Worm (Caenorhabditis elegans) whole organism, L1 larva: ENCODE results near the gene F34H10.5.

Experiments used
- ama-1 ChIP-seq: fragments of 150-350 bp; optimal IDR thresholded peaks from 2 replicates; lab custom pipeline; 2014
- lin-14 ChIP-seq: fragments of 200-800 bp; sonication (Bioruptor generic); optimal IDR thresholded peaks from 2 replicates; lab custom pipeline; 2018; ENCODE audit warnings: mild to moderate bottlenecking, missing genetic modification characterization, moderate library complexity, missing compliant biosample characterization
- mab-9 ChIP-seq: fragments of 200-800 bp; sonication (Bioruptor generic); IDR thresholded peaks from 2 replicates; pipeline ENCODE4 v1.3.6; 2022; ENCODE audit warnings: missing genetic modification reagents, missing genetic modification characterization, missing compliant biosample characterization
- mep-1 ChIP-seq: fragments of 150-350 bp; optimal IDR thresholded peaks from 2 replicates; lab custom pipeline; 2014; ENCODE audit warnings: missing biosample characterization, missing genetic modification characterization
- nhr-76 ChIP-seq: sonication (generic microtip); optimal IDR thresholded peaks from 2 replicates; lab custom pipeline; 2017; ENCODE audit warnings: missing biosample characterization, missing genetic modification characterization
- nhr-85 ChIP-seq: sonication (generic microtip); peaks from one replicate; lab custom pipeline; 2016; ENCODE audit warnings: missing genetic modification characterization, inconsistent platforms, missing compliant biosample characterization
- pqm-1 ChIP-seq: sonication (generic microtip); optimal IDR thresholded peaks from 3 replicates; lab custom pipeline; 2017; ENCODE audit warnings: missing biosample characterization, missing genetic modification characterization
- unc-62 ChIP-seq: fragments of 150-350 bp; optimal IDR thresholded peaks from 2 replicates; lab custom pipeline; 2014; ENCODE audit warnings: missing biosample characterization, missing genetic modification reagents, missing genetic modification characterization
- vab-15 ChIP-seq: sonication (generic microtip); optimal IDR thresholded peaks from 2 replicates; lab custom pipeline; 2017; ENCODE audit warnings: missing genotype, mild to moderate bottlenecking, missing genetic modification characterization, missing compliant biosample characterization
- ztf-11 ChIP-seq, 2 experiments: sonication (generic microtip); optimal IDR thresholded peaks; 2 replicates each; lab custom pipeline; 2016 to 2017; ENCODE audit warnings: missing genetic modification characterization in 2 of 2, missing biosample characterization in 1 of 2, missing compliant biosample characterization in 1 of 2

DNA sequence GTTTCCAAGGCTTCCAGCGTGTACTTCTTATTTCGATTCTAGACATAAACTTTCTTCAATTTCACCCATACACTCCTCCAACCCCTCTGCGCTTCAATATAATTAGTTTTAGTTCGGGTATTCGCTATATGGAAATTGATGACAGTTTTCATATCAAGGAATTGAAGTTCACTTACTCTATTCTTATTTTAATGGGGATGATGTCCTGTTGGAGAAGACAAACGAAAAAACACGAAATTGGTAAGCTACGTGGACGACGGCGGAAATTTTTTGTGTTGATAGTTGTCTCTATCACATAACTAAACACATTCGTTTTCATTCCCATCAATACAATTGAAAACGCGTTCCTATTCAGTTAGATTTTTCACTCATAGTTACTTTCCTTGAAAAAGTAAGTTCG is at the start of gene F34H10.5:
- TF ChIP-seq nhr-85 (tag; lab: Kevin White, UChicago), result no peak
- TF ChIP-seq nhr-76, result no peak
- no peak for TF ChIP-seq mep-1
- no peak for TF ChIP-seq pqm-1 (tag; lab: Kevin White, UChicago)
- no peak for TF ChIP-seq ama-1 (lab: Kevin White, UChicago)
- no peak for TF ChIP-seq unc-62 (GFP tag; lab: Kevin White, UChicago)
- no peak for TF ChIP-seq mab-9 (GFP tag; lab: Robert Waterston, UW)
- TF ChIP-seq ztf-11 (tag; optimal IDR thresholded peaks at IDR 0.05; lab: Kevin White, UChicago), result no peak
- no peak for TF ChIP-seq vab-15 (tag; lab: Kevin White, UChicago)
- no peak for TF ChIP-seq lin-14 (GFP tag; lab: Kevin White, UChicago)
